Worm (Caenorhabditis elegans) whole organism, L1 larva: ENCODE results near the gene pap-1.

ENCODE experiments used
- C16A3.4 ChIP-seq: fragments of 150-350 bp; optimal IDR thresholded peaks from 2 replicates; lab custom pipeline; 2014; ENCODE audit warnings: missing biosample characterization, missing genetic modification characterization
- Y116A8C.19 ChIP-seq: sonication (generic microtip); optimal IDR thresholded peaks from 2 replicates; lab custom pipeline; 2016; ENCODE audit warnings: missing compliant biosample characterization, missing genetic modification characterization, borderline replicate concordance
- alr-1 ChIP-seq: fragments of 200-800 bp; sonication (Bioruptor generic); optimal IDR thresholded peaks from 2 replicates; lab custom pipeline; 2018; ENCODE audit warnings: borderline replicate concordance, mild to moderate bottlenecking, missing genetic modification characterization, missing compliant biosample characterization
- ama-1 ChIP-seq: fragments of 150-350 bp; optimal IDR thresholded peaks from 2 replicates; lab custom pipeline; 2014
- ceh-8 ChIP-seq: fragments of 200-800 bp; sonication (Bioruptor generic); optimal IDR thresholded peaks from 2 replicates; lab custom pipeline; 2018; ENCODE audit warnings: mild to moderate bottlenecking, missing genetic modification characterization, moderate library complexity, missing compliant biosample characterization
- ceh-88 ChIP-seq: fragments of 200-800 bp; sonication (Bioruptor generic); IDR thresholded peaks from 2 replicates; pipeline ENCODE4 v1.3.6; 2022; ENCODE audit warnings: missing genetic modification characterization, missing compliant biosample characterization
- dpl-1 ChIP-seq, 3 experiments: fragments of 150-350 bp in 2 of 3; sonication (generic microtip) in 1 of 3; optimal IDR thresholded peaks; 2 replicates each; lab custom pipeline; 2014 to 2017; ENCODE audit warnings: missing biosample characterization in 3 of 3, missing genetic modification characterization in 3 of 3, missing genetic modification reagents in 3 of 3
- dsc-1 ChIP-seq: sonication (generic microtip); optimal IDR thresholded peaks from 2 replicates; lab custom pipeline; 2016; ENCODE audit warnings: mild to moderate bottlenecking, missing genetic modification characterization, missing compliant biosample characterization
- efl-1 ChIP-seq, 4 experiments: fragments of 150-350 bp; optimal IDR thresholded peaks in 3 of 4; peaks in 1 of 4; 1 replicate in 1 of 4; 2 replicates in 3 of 4; lab custom pipeline; 2014; ENCODE audit warnings: missing biosample characterization in 2 of 4, missing genetic modification characterization in 2 of 4, missing genetic modification reagents in 2 of 4
- elt-2 ChIP-seq: sonication (generic microtip); optimal IDR thresholded peaks from 2 replicates; lab custom pipeline; 2016; ENCODE audit warnings: missing genetic modification characterization, mild to moderate bottlenecking, inconsistent platforms, missing compliant biosample characterization, missing genetic modification reagents
- fkh-8 ChIP-seq: sonication (generic microtip); optimal IDR thresholded peaks from 2 replicates; lab custom pipeline; 2016; ENCODE audit warnings: mild to moderate bottlenecking, missing genetic modification characterization, missing compliant biosample characterization
- hlh-17 ChIP-seq: fragments of 200-800 bp; sonication (Bioruptor generic); optimal IDR thresholded peaks from 2 replicates; lab custom pipeline; 2018; ENCODE audit warnings: missing genetic modification characterization, mild to moderate bottlenecking, missing compliant biosample characterization, moderate library complexity, borderline replicate concordance
- hlh-4 ChIP-seq: sonication (generic microtip); optimal IDR thresholded peaks from 2 replicates; lab custom pipeline; 2016; ENCODE audit warnings: mild to moderate bottlenecking, missing genetic modification characterization, missing compliant biosample characterization
- irx-1 ChIP-seq: sonication (generic microtip); optimal IDR thresholded peaks from 2 replicates; lab custom pipeline; 2016; ENCODE audit warnings: missing genetic modification characterization, missing compliant biosample characterization
- isw-1 ChIP-seq: fragments of 200-800 bp; sonication (Bioruptor generic); IDR thresholded peaks from 2 replicates; pipeline ENCODE4 v1.3.6; 2022; ENCODE audit warnings: missing genetic modification characterization, missing compliant biosample characterization
- lin-13 ChIP-seq: fragments of 150-350 bp; optimal IDR thresholded peaks from 2 replicates; lab custom pipeline; 2014; ENCODE audit warnings: missing biosample characterization, missing genetic modification reagents, missing genetic modification characterization
- lin-14 ChIP-seq: fragments of 200-800 bp; sonication (Bioruptor generic); optimal IDR thresholded peaks from 2 replicates; lab custom pipeline; 2018; ENCODE audit warnings: mild to moderate bottlenecking, missing genetic modification characterization, moderate library complexity, missing compliant biosample characterization
- lin-35 ChIP-seq, 2 experiments: fragments of 150-350 bp; optimal IDR thresholded peaks; 2 replicates each; lab custom pipeline; 2014; ENCODE audit warnings: missing biosample characterization in 2 of 2, missing genetic modification characterization in 2 of 2, missing genetic modification reagents in 2 of 2
- lin-39 ChIP-seq: fragments of 150-350 bp; optimal IDR thresholded peaks from 2 replicates; lab custom pipeline; 2014; ENCODE audit warnings: missing biosample characterization, missing genetic modification reagents, missing genetic modification characterization
- lir-3 ChIP-seq: sonication (generic microtip); optimal IDR thresholded peaks from 2 replicates; lab custom pipeline; 2016; ENCODE audit warnings: mild to moderate bottlenecking, missing genetic modification characterization, moderate library complexity, missing compliant biosample characterization; ENCODE audit not compliant: poor library complexity
- lsy-2 ChIP-seq, 2 experiments: fragments of 150-350 bp; optimal IDR thresholded peaks; 2 replicates each; lab custom pipeline; 2014; ENCODE audit warnings: missing biosample characterization in 2 of 2, missing genetic modification characterization in 2 of 2
- mab-9 ChIP-seq: fragments of 200-800 bp; sonication (Bioruptor generic); IDR thresholded peaks from 2 replicates; pipeline ENCODE4 v1.3.6; 2022; ENCODE audit warnings: missing genetic modification reagents, missing genetic modification characterization, missing compliant biosample characterization
- mdl-1 ChIP-seq, 2 experiments: fragments of 150-350 bp; optimal IDR thresholded peaks; 2 replicates each; lab custom pipeline; 2014 to 2017; ENCODE audit warnings: missing biosample characterization in 2 of 2, missing genetic modification characterization in 2 of 2, inconsistent platforms in 1 of 2
- mef-2 ChIP-seq: fragments of 150-350 bp; optimal IDR thresholded peaks from 2 replicates; lab custom pipeline; 2014; ENCODE audit warnings: missing biosample characterization, missing genetic modification characterization
- nhr-20 ChIP-seq: sonication (generic microtip); optimal IDR thresholded peaks from 2 replicates; lab custom pipeline; 2016; ENCODE audit warnings: mild to moderate bottlenecking, missing genetic modification characterization, missing compliant biosample characterization
- nhr-47 ChIP-seq: sonication (generic microtip); optimal IDR thresholded peaks from 2 replicates; lab custom pipeline; 2016; ENCODE audit warnings: mild to moderate bottlenecking, missing genetic modification characterization, moderate library complexity, missing compliant biosample characterization
- nhr-71 ChIP-seq: sonication (generic microtip); optimal IDR thresholded peaks from 2 replicates; lab custom pipeline; 2016; ENCODE audit warnings: mild to moderate bottlenecking, missing genetic modification characterization, moderate library complexity, missing compliant biosample characterization
- nhr-76 ChIP-seq: sonication (generic microtip); optimal IDR thresholded peaks from 2 replicates; lab custom pipeline; 2017; ENCODE audit warnings: missing biosample characterization, missing genetic modification characterization
- nhr-77 ChIP-seq: fragments of 150-350 bp; optimal IDR thresholded peaks from 2 replicates; lab custom pipeline; 2014; ENCODE audit warnings: missing biosample characterization, missing genetic modification characterization
- nhr-85 ChIP-seq: sonication (generic microtip); peaks from one replicate; lab custom pipeline; 2016; ENCODE audit warnings: missing genetic modification characterization, inconsistent platforms, missing compliant biosample characterization
- nhr-90 ChIP-seq: sonication (generic microtip); optimal IDR thresholded peaks from 2 replicates; lab custom pipeline; 2016; ENCODE audit warnings: mild to moderate bottlenecking, missing genetic modification characterization, missing compliant biosample characterization; ENCODE audit not compliant: poor library complexity
- pag-3 ChIP-seq: sonication (generic microtip); optimal IDR thresholded peaks from 2 replicates; lab custom pipeline; 2017; ENCODE audit warnings: missing genetic modification characterization, mild to moderate bottlenecking, missing compliant biosample characterization, antibody characterized with exemption, borderline replicate concordance; ENCODE audit not compliant: insufficient read depth
- pqm-1 ChIP-seq: sonication (generic microtip); optimal IDR thresholded peaks from 3 replicates; lab custom pipeline; 2017; ENCODE audit warnings: missing biosample characterization, missing genetic modification characterization
- unc-130 ChIP-seq: fragments of 150-350 bp; optimal IDR thresholded peaks from 2 replicates; lab custom pipeline; 2017; ENCODE audit warnings: missing biosample characterization, missing genetic modification characterization, inconsistent platforms
- unc-62 ChIP-seq: fragments of 150-350 bp; optimal IDR thresholded peaks from 2 replicates; lab custom pipeline; 2014; ENCODE audit warnings: missing biosample characterization, missing genetic modification reagents, missing genetic modification characterization
- unc-86 ChIP-seq: sonication (generic microtip); optimal IDR thresholded peaks from 2 replicates; lab custom pipeline; 2016; ENCODE audit warnings: missing genetic modification characterization, missing compliant biosample characterization
- zip-4 ChIP-seq: fragments of 200-800 bp; sonication (Bioruptor generic); optimal IDR thresholded peaks from 2 replicates; lab custom pipeline; 2018; ENCODE audit warnings: mild to moderate bottlenecking, missing genetic modification characterization, moderate library complexity, missing compliant biosample characterization
- ztf-11 ChIP-seq, 2 experiments: sonication (generic microtip); optimal IDR thresholded peaks; 2 replicates each; lab custom pipeline; 2016 to 2017; ENCODE audit warnings: missing genetic modification characterization in 2 of 2, missing biosample characterization in 1 of 2, missing compliant biosample characterization in 1 of 2
- ztf-4 ChIP-seq: fragments of 150-350 bp; optimal IDR thresholded peaks from 2 replicates; lab custom pipeline; 2014; ENCODE audit warnings: missing biosample characterization, missing genetic modification characterization

pap-1 gene

DNA sequence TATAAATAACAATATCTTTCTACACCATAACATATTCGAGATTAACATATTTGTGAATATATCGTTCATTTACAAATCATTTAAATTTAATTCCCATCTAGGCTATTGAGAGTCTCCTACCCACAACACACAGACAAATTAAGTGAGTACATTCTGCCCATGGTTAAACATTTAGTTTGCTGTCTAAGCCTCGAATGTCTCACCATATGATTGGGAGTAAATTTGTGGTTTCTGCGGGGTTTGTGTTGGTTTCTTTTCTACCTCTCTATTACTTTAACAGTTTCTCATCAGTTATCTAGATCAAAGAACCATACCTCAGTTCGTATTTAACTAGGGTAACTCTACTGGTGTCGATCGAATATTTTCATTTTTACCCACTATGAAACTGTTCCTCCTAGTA is 43.3 kb upstream of the pap-1 start, which contains the start of gene ugt-2 (continued):
- TF ChIP-seq unc-86: no peak
- no peak for TF ChIP-seq ztf-11 (tag; optimal IDR thresholded peaks at IDR 0.05; lab: Kevin White, UChicago)
- TF ChIP-seq dpl-1 (GFP tag; optimal IDR thresholded peaks at IDR 0.05; lab: Kevin White, UChicago): no peak
- TF ChIP-seq mab-9 (GFP tag; lab: Robert Waterston, UW): no peak
- TF ChIP-seq mdl-1 (tag; optimal IDR thresholded peaks at IDR 0.05; lab: Kevin White, UChicago): no peak
- TF ChIP-seq lin-14 (GFP tag; lab: Kevin White, UChicago): peak; percentile 22
- TF ChIP-seq nhr-47 (tag; lab: Kevin White, UChicago): no peak
- no peak for TF ChIP-seq ceh-8 (GFP tag; lab: Kevin White, UChicago)
- TF ChIP-seq dsc-1 (tag; lab: Kevin White, UChicago): no peak
- peak; percentile 54 for TF ChIP-seq nhr-85
- peak; percentile 8 for TF ChIP-seq lir-3

DNA sequence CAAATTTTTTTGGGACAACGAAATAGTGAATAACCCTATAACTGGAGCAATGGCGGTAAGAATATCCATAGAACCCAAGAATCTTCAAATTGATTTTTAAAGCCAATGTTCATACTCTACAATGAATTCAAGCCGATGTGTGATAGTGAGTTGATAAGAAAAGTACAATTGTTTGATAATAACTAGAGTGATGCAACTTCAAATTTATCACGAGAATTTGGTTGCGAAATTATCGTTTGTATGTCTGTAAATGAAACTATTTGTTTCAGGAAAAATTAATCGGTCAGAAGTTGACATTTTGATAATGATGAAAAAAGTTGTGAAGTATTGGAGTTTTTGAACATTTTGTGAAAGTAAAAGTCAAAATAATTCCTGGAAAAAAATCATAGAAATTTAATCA is 42.5 kb upstream of the pap-1 start:
- peak; percentile 93 for TF ChIP-seq elt-2 (tag; lab: Kevin White, UChicago)
- no peak for TF ChIP-seq alr-1
- TF ChIP-seq zip-4 (GFP tag; lab: Kevin White, UChicago): no peak
- TF ChIP-seq nhr-71 (tag; lab: Kevin White, UChicago): peak; percentile 16
- no peak for TF ChIP-seq irx-1
- TF ChIP-seq nhr-90 (tag; lab: Kevin White, UChicago): peak; percentile 1
- peak; percentile 73 for TF ChIP-seq nhr-20 (tag; lab: Kevin White, UChicago)
- peak; percentile 72 for TF ChIP-seq pqm-1 (tag; lab: Kevin White, UChicago)
- peak in 1 of 2 experiments; percentile 49 for TF ChIP-seq lin-35 (GFP tag; optimal IDR thresholded peaks at IDR 0.05; lab: Kevin White, UChicago)
- no peak for TF ChIP-seq lin-13 (GFP tag; lab: Kevin White, UChicago)

DNA sequence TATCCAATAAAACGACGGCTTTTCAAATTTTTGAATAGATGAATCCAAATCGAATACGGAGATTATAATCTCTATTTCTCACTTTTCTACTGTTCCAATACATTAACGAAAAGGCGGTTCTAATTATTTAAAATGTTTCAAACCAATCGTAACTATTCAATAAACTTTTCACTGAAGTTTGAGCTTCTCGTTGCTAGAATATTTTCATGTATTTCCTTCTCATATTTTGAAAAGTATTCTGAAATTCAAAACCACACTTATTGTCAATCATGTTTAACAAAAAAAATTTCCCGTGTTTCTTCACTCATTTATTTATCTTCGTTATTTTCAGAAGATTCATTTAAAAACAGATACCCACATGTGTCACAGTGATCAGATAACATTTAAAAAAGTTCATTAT is 39.0 kb upstream of the pap-1 start, which contains the start of gene F15H10.8:
Gene F15H10.8 (minus strand): TSS at position 101 of the 400 bp plus-strand sequence.
- TF ChIP-seq lin-39 (tag; lab: Kevin White, UChicago) (no peak), ama-1 (lab: Kevin White, UChicago) (no peak), lir-3 (no peak), unc-62 (no peak), Y116A8C.19 (tag; lab: Kevin White, UChicago) (no peak), fkh-8 (tag; lab: Kevin White, UChicago) (no peak), lin-14 (GFP tag; lab: Kevin White, UChicago) (no peak), lsy-2 (tag; optimal IDR thresholded peaks at IDR 0.05; lab: Kevin White, UChicago) (no peak), pag-3 (tag; lab: Kevin White, UChicago) (no peak), dpl-1 (GFP tag; optimal IDR thresholded peaks at IDR 0.05; lab: Kevin White, UChicago) (no peak), lin-35 (GFP tag; optimal IDR thresholded peaks at IDR 0.05; lab: Kevin White, UChicago) (no peak), unc-130 (no peak), elt-2 (tag; lab: Kevin White, UChicago) (no peak), lin-13 (GFP tag; lab: Kevin White, UChicago) (no peak), isw-1 (GFP tag; lab: Robert Waterston, UW) (no peak), nhr-77 (tag; lab: Kevin White, UChicago) (no peak), C16A3.4 (tag; lab: Kevin White, UChicago) (no peak), ceh-88 (GFP tag; lab: Robert Waterston, UW) (no peak), mef-2 (no peak), efl-1 (optimal IDR thresholded peaks at IDR 0.05; lab: Kevin White, UChicago) (no peak), efl-1 (GFP tag; optimal IDR thresholded peaks at IDR 0.05 in 1 of 2; lab: Kevin White, UChicago) (no peak)

DNA sequence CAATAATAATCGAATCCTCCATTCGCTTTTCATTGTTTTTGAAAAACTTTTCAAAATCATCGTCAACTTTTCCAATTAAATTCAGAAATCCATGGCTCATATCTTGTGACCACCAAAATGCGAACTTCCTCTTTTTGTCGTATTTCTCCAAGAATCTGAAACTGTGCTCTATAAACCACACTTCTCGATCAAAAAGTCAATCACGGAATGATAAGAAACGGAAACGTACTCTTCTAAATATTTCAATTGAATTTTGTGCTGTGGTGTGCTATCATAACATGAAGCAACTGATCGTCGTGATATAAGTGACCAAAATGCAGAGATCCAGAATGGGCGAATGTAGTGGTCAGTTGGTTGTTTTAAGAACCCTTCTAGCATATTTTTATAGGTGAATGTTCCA is 37.1 kb upstream of the pap-1 start:
- TF ChIP-seq isw-1 (GFP tag; lab: Robert Waterston, UW) (no peak), ztf-11 (tag; optimal IDR thresholded peaks at IDR 0.05; lab: Kevin White, UChicago) (no peak), hlh-17 (GFP tag; lab: Kevin White, UChicago) (no peak), nhr-76 (no peak), hlh-4 (tag; lab: Kevin White, UChicago) (no peak), lin-39 (tag; lab: Kevin White, UChicago) (no peak), lin-14 (GFP tag; lab: Kevin White, UChicago) (no peak), irx-1 (no peak), ztf-4 (tag; lab: Kevin White, UChicago) (no peak), unc-86 (no peak)
